Fruit fly (Drosophila melanogaster): ENCODE measurements around the gene Cpr67Fa1.

Cpr67Fa1 gene

DNA sequence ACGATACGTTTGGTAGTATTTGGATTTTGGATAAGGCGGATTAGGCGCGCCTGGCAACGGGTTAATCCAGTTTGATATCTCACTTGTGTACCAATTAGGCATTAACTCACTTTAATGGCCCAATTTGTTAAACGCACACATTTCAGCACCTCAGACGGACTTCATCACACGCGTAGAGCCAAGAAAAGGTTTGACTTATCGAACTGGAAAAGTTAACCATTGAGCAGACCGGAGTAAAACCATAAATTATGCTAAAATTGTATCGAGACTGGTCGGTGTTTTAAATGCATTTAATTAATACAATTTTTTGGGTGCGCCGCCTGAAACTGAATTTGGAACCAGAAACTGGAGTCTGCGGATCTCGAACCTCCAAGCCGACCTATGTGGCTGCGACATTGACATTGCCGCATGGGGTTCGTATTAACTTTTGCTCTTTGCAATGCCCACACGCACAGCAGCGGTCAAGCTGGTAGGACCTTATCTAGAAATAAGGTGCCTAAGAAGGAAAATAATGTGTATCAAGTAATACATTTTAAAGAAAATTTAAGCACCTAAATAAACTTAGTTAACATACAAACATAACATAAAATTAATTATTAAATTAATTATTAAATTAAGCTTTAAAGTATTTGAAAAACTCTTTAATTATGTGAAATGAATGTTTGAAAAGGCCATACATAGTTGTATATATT, 644 bp upstream of the Cpr67Fa1 start:
- TF ChIP-seq CG7101 (tag; optimal IDR thresholded peaks at IDR 0.05), result no peak
- no peak for TF ChIP-seq Hr96 (GFP tag; optimal IDR thresholded peaks at IDR 0.05)
- no peak for TF ChIP-seq Crg-1 (GFP tag; optimal IDR thresholded peaks at IDR 0.05)
- TF ChIP-seq Mnt (GFP tag; optimal IDR thresholded peaks at IDR 0.05), result no peak
- TF ChIP-seq ovo (GFP tag; optimal IDR thresholded peaks at IDR 0.05), result no peak
- no peak for TF ChIP-seq pad (GFP tag; optimal IDR thresholded peaks at IDR 0.05)
- TF ChIP-seq tj (GFP tag; optimal IDR thresholded peaks at IDR 0.05), result no peak
- TF ChIP-seq CG5204 (GFP tag; optimal IDR thresholded peaks at IDR 0.05), result no peak
- TF ChIP-seq CG14711 (tag; optimal IDR thresholded peaks at IDR 0.05), result no peak

DNA sequence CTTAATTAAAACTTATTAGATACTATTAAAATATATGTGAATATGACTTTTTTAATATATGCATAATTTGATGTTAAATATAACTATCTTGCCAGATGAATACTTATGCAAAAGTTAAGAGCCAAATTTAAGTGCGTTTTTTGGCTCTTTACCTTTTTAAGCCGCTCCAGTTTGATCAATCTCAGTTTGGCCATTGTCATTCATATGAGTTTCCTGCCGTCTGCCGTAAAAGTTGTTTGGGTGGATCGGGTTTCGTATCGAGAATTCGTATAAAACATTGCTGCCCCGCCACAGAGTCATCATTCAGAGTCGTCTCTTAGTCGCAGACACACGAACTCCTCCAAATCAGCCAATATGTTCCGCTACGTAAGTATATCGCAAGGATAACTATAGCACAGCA, 1.6 kb downstream of the Cpr67Fa1 start, which contains the start of gene Cpr67Fa2:
Gene Cpr67Fa2 (plus strand): TSS at position 301 of the 400 bp plus-strand sequence.
- TF ChIP-seq CG11617 (GFP tag; optimal IDR thresholded peaks at IDR 0.05) (no peak), CG1620 (GFP tag; optimal IDR thresholded peaks at IDR 0.05) (no peak), CG33017 (tag; optimal IDR thresholded peaks at IDR 0.05) (no peak), Crg-1 (GFP tag; optimal IDR thresholded peaks at IDR 0.05) (no peak), tj (GFP tag; optimal IDR thresholded peaks at IDR 0.05) (no peak), pad (GFP tag; optimal IDR thresholded peaks at IDR 0.05) (no peak), Hr96 (GFP tag; optimal IDR thresholded peaks at IDR 0.05) (no peak), kay (GFP tag; ENCODE audit: borderline replicate concordance) (no peak), CG7045 (GFP tag; optimal IDR thresholded peaks at IDR 0.05) (no peak), CG14711 (tag; optimal IDR thresholded peaks at IDR 0.05) (no peak), cic (GFP tag; optimal IDR thresholded peaks at IDR 0.05) (no peak)

DNA sequence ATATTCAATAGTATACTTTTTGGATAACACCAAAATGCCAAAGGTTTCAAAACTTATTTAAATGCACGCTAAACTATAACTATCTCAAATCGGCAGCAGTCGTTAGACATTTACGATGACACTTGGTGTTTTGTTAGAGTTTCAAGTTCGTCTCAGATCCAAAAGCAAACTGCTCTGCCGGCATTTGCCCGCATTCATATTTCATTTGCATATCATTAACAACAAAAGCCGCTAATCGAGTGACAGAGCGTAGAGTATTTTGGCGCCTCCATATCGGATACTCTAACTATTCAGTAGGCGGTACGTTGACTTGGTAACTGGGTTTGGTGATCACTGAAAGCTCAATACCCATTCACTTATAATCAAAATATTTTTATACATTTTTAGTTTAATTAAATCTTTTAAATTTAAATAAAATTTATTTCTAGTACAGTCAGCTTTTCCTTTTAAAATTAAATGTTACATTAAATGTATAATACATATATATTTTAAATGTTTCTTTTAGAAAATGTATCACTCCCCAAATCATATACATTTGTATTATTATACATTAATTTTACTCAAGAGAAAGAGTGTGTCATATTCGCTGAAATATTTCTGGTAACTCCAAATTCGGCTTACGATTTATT, 3.5 kb downstream of the Cpr67Fa1 start:
- TF ChIP-seq tj (GFP tag; optimal IDR thresholded peaks at IDR 0.05) (no peak), kay (GFP tag; ENCODE audit: borderline replicate concordance) (peak; percentile 70)

DNA sequence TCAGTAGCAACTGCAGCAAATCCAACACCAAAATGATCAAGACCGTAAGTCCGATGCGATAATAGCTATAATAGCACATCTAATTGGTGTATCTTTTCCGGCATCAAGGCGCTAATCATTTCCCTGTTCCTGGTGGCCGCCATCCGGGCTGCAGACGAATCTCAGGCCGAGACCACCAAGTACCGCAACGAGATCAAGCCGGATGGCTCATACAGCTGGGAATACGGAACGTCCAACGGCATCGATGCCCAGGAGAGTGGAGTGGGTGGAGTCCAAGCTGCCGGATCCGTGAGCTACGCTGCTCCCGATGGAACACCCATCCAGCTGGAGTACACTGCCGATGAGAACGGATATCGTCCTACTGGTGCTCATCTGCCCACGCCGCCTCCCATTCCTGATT, 4.4 kb downstream of the Cpr67Fa1 start, which contains the start of gene Cpr67Fb:
Gene Cpr67Fb (plus strand): TSS at position 15 of the 400 bp plus-strand sequence.
- no peak for TF ChIP-seq bab1 (GFP tag; optimal IDR thresholded peaks at IDR 0.05)
- no peak for TF ChIP-seq Hr96 (GFP tag; optimal IDR thresholded peaks at IDR 0.05)
- no peak for TF ChIP-seq toe (GFP tag; optimal IDR thresholded peaks at IDR 0.05)
- TF ChIP-seq cnc (optimal IDR thresholded peaks at IDR 0.05), result no peak
- no peak for TF ChIP-seq Clk (GFP tag; optimal IDR thresholded peaks at IDR 0.05)
- TF ChIP-seq CG1620 (GFP tag; optimal IDR thresholded peaks at IDR 0.05), result no peak
- no peak for TF ChIP-seq CG7101 (tag; optimal IDR thresholded peaks at IDR 0.05)
- no peak for TF ChIP-seq CG5204 (GFP tag; optimal IDR thresholded peaks at IDR 0.05)
- no peak for TF ChIP-seq CG12768 (GFP tag; optimal IDR thresholded peaks at IDR 0.05)
- no peak for TF ChIP-seq CG33017 (tag; optimal IDR thresholded peaks at IDR 0.05)
- TF ChIP-seq kay (GFP tag; ENCODE audit: borderline replicate concordance), result no peak
- no peak for TF ChIP-seq CG14711 (tag; optimal IDR thresholded peaks at IDR 0.05)
- TF ChIP-seq ovo (GFP tag; optimal IDR thresholded peaks at IDR 0.05), result no peak

DNA sequence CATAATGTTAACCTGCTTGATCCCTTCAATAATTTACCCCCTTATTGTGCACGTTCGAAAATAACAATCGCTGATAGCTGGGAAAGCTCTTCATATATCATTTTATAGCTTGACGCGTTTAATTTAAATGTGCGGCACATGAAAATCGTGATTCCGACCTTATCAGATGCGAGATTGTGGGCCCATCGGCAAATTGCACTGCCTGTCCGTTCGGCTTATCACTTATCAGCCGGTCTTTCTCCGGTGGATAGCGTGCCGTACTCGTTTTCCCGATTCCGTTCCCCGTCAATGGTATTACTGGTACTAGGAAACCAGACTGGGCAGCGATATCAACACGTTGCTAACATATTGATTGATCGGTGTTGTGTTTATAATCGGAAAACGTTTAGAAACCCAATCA, 7.1 kb downstream of the Cpr67Fa1 start:
- TF ChIP-seq pad (GFP tag; optimal IDR thresholded peaks at IDR 0.05) (peak; percentile 6), bab1 (GFP tag; optimal IDR thresholded peaks at IDR 0.05) (no peak), toe (GFP tag; optimal IDR thresholded peaks at IDR 0.05) (no peak), CG12768 (GFP tag; optimal IDR thresholded peaks at IDR 0.05) (no peak), CG7101 (tag; optimal IDR thresholded peaks at IDR 0.05) (no peak), CG5204 (GFP tag; optimal IDR thresholded peaks at IDR 0.05) (no peak), CG1620 (GFP tag; optimal IDR thresholded peaks at IDR 0.05) (no peak), Mnt (GFP tag; optimal IDR thresholded peaks at IDR 0.05) (peak; percentile 70), ovo (GFP tag; optimal IDR thresholded peaks at IDR 0.05) (no peak), CG14711 (tag; optimal IDR thresholded peaks at IDR 0.05) (no peak), tj (GFP tag; optimal IDR thresholded peaks at IDR 0.05) (no peak), CG11617 (GFP tag; optimal IDR thresholded peaks at IDR 0.05) (no peak), Hr96 (GFP tag; optimal IDR thresholded peaks at IDR 0.05) (peak; percentile 12), Crg-1 (GFP tag; optimal IDR thresholded peaks at IDR 0.05) (no peak), CG33017 (tag; optimal IDR thresholded peaks at IDR 0.05) (no peak), CG7045 (GFP tag; optimal IDR thresholded peaks at IDR 0.05) (peak; percentile 12), cnc (optimal IDR thresholded peaks at IDR 0.05) (no peak), cic (GFP tag; optimal IDR thresholded peaks at IDR 0.05) (peak; percentile 98), kay (GFP tag; ENCODE audit: borderline replicate concordance) (peak; percentile 73), Clk (GFP tag; optimal IDR thresholded peaks at IDR 0.05) (no peak)

DNA sequence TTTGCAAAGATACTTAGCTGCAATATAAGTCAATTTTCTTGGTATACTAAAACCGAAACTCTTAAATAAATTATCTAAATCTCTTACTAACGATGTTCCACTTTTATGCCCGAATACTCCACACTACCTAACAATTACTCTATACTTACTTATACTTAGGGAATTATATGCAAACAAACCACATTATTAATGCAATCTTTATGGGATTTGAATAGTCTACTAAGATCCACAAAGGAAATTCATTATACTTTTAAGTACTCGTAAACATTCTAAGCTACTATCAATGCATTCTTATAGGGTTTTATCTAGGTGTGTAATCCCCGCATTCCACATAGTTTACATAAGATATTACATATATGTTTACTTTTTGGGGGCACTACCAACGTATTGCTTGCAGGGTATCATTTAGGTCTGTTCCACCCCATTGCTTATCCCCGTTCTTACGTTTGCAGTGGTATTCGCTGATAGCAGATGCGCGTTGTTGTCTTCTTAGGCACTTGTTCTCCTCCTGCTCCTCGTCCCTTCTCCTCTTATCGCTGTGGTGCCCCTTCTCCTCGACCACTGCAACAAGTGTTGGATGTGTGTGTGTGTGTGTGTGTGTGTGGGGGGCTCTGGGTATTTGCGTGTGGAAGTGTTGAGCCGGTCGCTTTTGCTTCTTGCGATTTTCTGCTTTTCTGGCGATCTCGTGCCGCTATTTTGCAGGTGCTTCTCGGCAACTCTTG, 7.9 kb downstream of the Cpr67Fa1 start:
- TF ChIP-seq cic (GFP tag; optimal IDR thresholded peaks at IDR 0.05), result peak; percentile 73
- no peak for TF ChIP-seq Hr96 (GFP tag; optimal IDR thresholded peaks at IDR 0.05)
- peak; percentile 69 for TF ChIP-seq pad (GFP tag; optimal IDR thresholded peaks at IDR 0.05)
- peak; percentile 41 for TF ChIP-seq CG33017 (tag; optimal IDR thresholded peaks at IDR 0.05)
